Fruit fly (Drosophila melanogaster) whole organism, embryonic: Measurements from ENCODE around the gene Nct.

Source experiments
- Bgb ChIP-seq: fragments of 200-800 bp; sonication (Bioruptor generic); IDR thresholded peaks from 2 replicates; pipeline ENCODE4 v1.3.6; 2022; ENCODE audit warnings: missing biosample characterization, missing genetic modification characterization; ENCODE audit not compliant: partially characterized antibody
- CG10209 ChIP-seq: fragments of 200-800 bp; sonication (Bioruptor generic); optimal IDR thresholded peaks from 3 replicates; lab custom pipeline; 2017; ENCODE audit warnings: missing biosample characterization, mild to moderate bottlenecking, missing genetic modification characterization, missing genetic modification reagents
- CG10267 ChIP-seq: fragments of 200-800 bp; sonication (Bioruptor generic); optimal IDR thresholded peaks from 2 replicates; lab custom pipeline; 2018; ENCODE audit warnings: missing biosample characterization, mild to moderate bottlenecking, missing genetic modification characterization, moderate library complexity
- CG11504 ChIP-seq: fragments of 200-800 bp; sonication (Bioruptor generic); optimal IDR thresholded peaks from 3 replicates; lab custom pipeline; 2019; ENCODE audit warnings: missing biosample characterization, mild to moderate bottlenecking, missing genetic modification characterization, moderate library complexity
- CG14050 ChIP-seq: fragments of 200-800 bp; sonication (Bioruptor generic); IDR thresholded peaks from 3 replicates; pipeline ENCODE4 v1.3.6; 2022; ENCODE audit warnings: missing biosample characterization, missing genetic modification characterization
- CG14710 ChIP-seq: fragments of 200-800 bp; sonication (Bioruptor generic); optimal IDR thresholded peaks from 3 replicates; lab custom pipeline; 2019; ENCODE audit warnings: missing biosample characterization, mild to moderate bottlenecking, missing genetic modification characterization, moderate library complexity
- CG14860 ChIP-seq: fragments of 200-800 bp; sonication (Bioruptor generic); IDR thresholded peaks from 3 replicates; pipeline ENCODE4 v1.3.6; 2022; ENCODE audit warnings: missing biosample characterization, missing genetic modification characterization; ENCODE audit not compliant: partially characterized antibody
- CG16863 ChIP-seq: fragments of 200-800 bp; sonication (Bioruptor generic); optimal IDR thresholded peaks from 3 replicates; lab custom pipeline; 2016; ENCODE audit warnings: missing biosample characterization, missing genetic modification characterization
- CG17186 ChIP-seq: fragments of 200-800 bp; sonication (Bioruptor generic); optimal IDR thresholded peaks from 3 replicates; lab custom pipeline; 2017; ENCODE audit warnings: missing biosample characterization, missing genetic modification reagents, missing genetic modification characterization
- CG2712 ChIP-seq: fragments of 200-800 bp; optimal IDR thresholded peaks from 3 replicates; lab custom pipeline; 2019; ENCODE audit warnings: missing biosample characterization, mild to moderate bottlenecking, missing genetic modification characterization, moderate library complexity
- CG34376 ChIP-seq: fragments of 200-800 bp; sonication (Bioruptor generic); optimal IDR thresholded peaks from 2 replicates; lab custom pipeline; 2018; ENCODE audit warnings: missing biosample characterization, mild to moderate bottlenecking, missing genetic modification characterization
- CG34422 ChIP-seq: fragments of 200-800 bp; sonication (Bioruptor generic); IDR thresholded peaks from 3 replicates; pipeline ENCODE4 v1.3.6; 2022; ENCODE audit warnings: missing biosample characterization, missing genetic modification characterization
- CG4617 ChIP-seq: fragments of 200-800 bp; sonication (Bioruptor generic); optimal IDR thresholded peaks from 3 replicates; lab custom pipeline; 2016; ENCODE audit warnings: missing biosample characterization, missing genetic modification characterization, borderline replicate concordance
- CG9932 ChIP-seq: fragments of 200-800 bp; sonication (Bioruptor generic); IDR thresholded peaks from 2 replicates; pipeline ENCODE4 v1.3.6; 2022; ENCODE audit warnings: missing biosample characterization, missing genetic modification characterization
- Dbx ChIP-seq: fragments of 200-800 bp; sonication (Bioruptor generic); IDR thresholded peaks from 3 replicates; pipeline ENCODE4 v1.3.6; 2022; ENCODE audit warnings: missing biosample characterization, missing genetic modification characterization
- Deaf1 ChIP-seq: fragments of 200-800 bp; optimal IDR thresholded peaks from 3 replicates; lab custom pipeline; 2019; ENCODE audit warnings: missing biosample characterization, mild to moderate bottlenecking, missing genetic modification characterization, moderate library complexity
- Dll ChIP-seq: fragments of 200-800 bp; sonication (Bioruptor generic); IDR thresholded peaks from 4 replicates; pipeline ENCODE4 v1.3.6; 2022; ENCODE audit warnings: missing biosample characterization, missing genetic modification characterization; ENCODE audit not compliant: partially characterized antibody
- Dp ChIP-seq: fragments of 200-800 bp; sonication (Bioruptor generic); optimal IDR thresholded peaks from 2 replicates; lab custom pipeline; 2018; ENCODE audit warnings: missing biosample characterization, mild to moderate bottlenecking, missing genetic modification characterization, moderate library complexity
- E2f1 ChIP-seq: fragments of 200-800 bp; sonication (Bioruptor generic); IDR thresholded peaks from 2 replicates; pipeline ENCODE4 v1.3.6; 2022; ENCODE audit warnings: missing biosample characterization, missing genetic modification characterization
- E2f2 ChIP-seq: fragments of 200-800 bp; sonication (Bioruptor generic); IDR thresholded peaks from 2 replicates; pipeline ENCODE4 v1.3.6; 2022; ENCODE audit warnings: missing biosample characterization, missing genetic modification characterization
- Fer1 ChIP-seq: fragments of 200-800 bp; sonication (Bioruptor generic); optimal IDR thresholded peaks from 2 replicates; lab custom pipeline; 2017; ENCODE audit warnings: missing biosample characterization, mild to moderate bottlenecking, missing genetic modification characterization
- HmgZ ChIP-seq: fragments of 200-800 bp; sonication (Bioruptor generic); optimal IDR thresholded peaks from 2 replicates; lab custom pipeline; 2018; ENCODE audit warnings: missing biosample characterization, mild to moderate bottlenecking, missing genetic modification characterization
- Hr39 ChIP-seq: fragments of >200 bp; optimal IDR thresholded peaks from 2 replicates; lab custom pipeline; 2017
- Lim3 ChIP-seq: fragments of 200-800 bp; sonication (Bioruptor generic); IDR thresholded peaks from 2 replicates; pipeline ENCODE4 v1.3.6; 2022; ENCODE audit warnings: missing biosample characterization, missing genetic modification characterization
- MTF-1 ChIP-seq: fragments of 200-800 bp; sonication (Bioruptor generic); optimal IDR thresholded peaks from 2 replicates; lab custom pipeline; 2018; ENCODE audit warnings: missing biosample characterization, mild to moderate bottlenecking, missing genetic modification characterization, borderline replicate concordance
- NfI ChIP-seq: fragments of 200-800 bp; sonication (Bioruptor generic); optimal IDR thresholded peaks from 3 replicates; lab custom pipeline; 2018; ENCODE audit warnings: missing biosample characterization, mild to moderate bottlenecking, missing genetic modification characterization, moderate library complexity
- Opbp ChIP-seq: fragments of 200-800 bp; sonication (Bioruptor generic); IDR thresholded peaks from 3 replicates; pipeline ENCODE4 v1.3.6; 2022; ENCODE audit warnings: missing biosample characterization, missing genetic modification characterization; ENCODE audit not compliant: partially characterized antibody
- Poxn ChIP-seq: fragments of 200-800 bp; sonication (Bioruptor generic); IDR thresholded peaks from 2 replicates; pipeline ENCODE4 v1.3.6; 2022; ENCODE audit warnings: missing biosample characterization, missing genetic modification characterization
- Scr ChIP-seq: fragments of 200-800 bp; sonication (Bioruptor generic); IDR thresholded peaks from 2 replicates; pipeline ENCODE4 v1.3.6; 2022; ENCODE audit warnings: missing biosample characterization, missing genetic modification characterization; ENCODE audit not compliant: partially characterized antibody
- Sin3A ChIP-seq: fragments of >200 bp; optimal IDR thresholded peaks from 2 replicates; lab custom pipeline; 2018
- Sry-δ ChIP-seq: fragments of 200-800 bp; sonication (Bioruptor generic); optimal IDR thresholded peaks from 2 replicates; lab custom pipeline; 2016; ENCODE audit warnings: missing biosample characterization, missing genetic modification characterization
- YL-1 ChIP-seq: fragments of 200-800 bp; sonication (Bioruptor generic); optimal IDR thresholded peaks from 3 replicates; lab custom pipeline; 2017; ENCODE audit warnings: missing biosample characterization, mild to moderate bottlenecking, missing genetic modification characterization
- abd-A ChIP-seq: fragments of 200-800 bp; sonication (Bioruptor generic); optimal IDR thresholded peaks from 3 replicates; lab custom pipeline; 2019; ENCODE audit warnings: missing biosample characterization, mild to moderate bottlenecking, missing genetic modification characterization, moderate library complexity
- ato ChIP-seq: fragments of 200-800 bp; sonication (Bioruptor generic); IDR thresholded peaks from 2 replicates; pipeline ENCODE4 v1.3.6; 2022; ENCODE audit warnings: missing biosample characterization, missing genetic modification characterization; ENCODE audit not compliant: partially characterized antibody
- dati ChIP-seq: fragments of 200-800 bp; sonication (Bioruptor generic); IDR thresholded peaks from 2 replicates; pipeline ENCODE4 v1.3.6; 2022; ENCODE audit warnings: missing biosample characterization, missing genetic modification characterization
- ewg ChIP-seq: fragments of 200-800 bp; sonication (Bioruptor generic); optimal IDR thresholded peaks from 3 replicates; lab custom pipeline; 2017; ENCODE audit warnings: mild to moderate bottlenecking, missing biosample characterization, missing genetic modification reagents, missing genetic modification characterization
- fd102C ChIP-seq: fragments of 200-800 bp; sonication (Bioruptor generic); optimal IDR thresholded peaks from 2 replicates; lab custom pipeline; 2018; ENCODE audit warnings: missing biosample characterization, mild to moderate bottlenecking, missing genetic modification characterization, moderate library complexity
- grau ChIP-seq: fragments of 200-800 bp; optimal IDR thresholded peaks from 3 replicates; lab custom pipeline; 2019; ENCODE audit warnings: missing biosample characterization, mild to moderate bottlenecking, missing genetic modification characterization, moderate library complexity
- hb ChIP-seq: fragments of 200-800 bp; sonication (Bioruptor generic); IDR thresholded peaks from 3 replicates; pipeline ENCODE4 v1.3.6; 2022; ENCODE audit warnings: missing biosample characterization, missing genetic modification characterization; ENCODE audit not compliant: partially characterized antibody
- hbn ChIP-seq: fragments of 200-800 bp; sonication (Bioruptor generic); IDR thresholded peaks from 2 replicates; pipeline ENCODE4 v1.3.6; 2022; ENCODE audit warnings: missing biosample characterization, missing genetic modification characterization; ENCODE audit not compliant: partially characterized antibody
- ken ChIP-seq: fragments of 200-800 bp; sonication (Bioruptor generic); IDR thresholded peaks from 3 replicates; pipeline ENCODE4 v1.3.6; 2022; ENCODE audit warnings: missing biosample characterization, missing genetic modification characterization
- klu ChIP-seq: fragments of 200-800 bp; sonication (Bioruptor generic); IDR thresholded peaks from 2 replicates; pipeline ENCODE4 v1.3.6; 2022; ENCODE audit warnings: missing biosample characterization, missing genetic modification characterization
- lov ChIP-seq, 2 experiments: fragments of 200-800 bp in 1 of 2; fragments of >200 bp in 1 of 2; sonication (Bioruptor generic) in 1 of 2; IDR thresholded peaks in 1 of 2; optimal IDR thresholded peaks in 1 of 2; 2 replicates in 1 of 2; 3 replicates in 1 of 2; pipeline versions ENCODE4 v1.3.6 to Lab custom; 2017 to 2022; ENCODE audit warnings: missing biosample characterization in 1 of 2, missing genetic modification characterization in 1 of 2
- p53 ChIP-seq: fragments of 200-800 bp; sonication (Bioruptor generic); optimal IDR thresholded peaks from 2 replicates; lab custom pipeline; 2016; ENCODE audit warnings: missing biosample characterization, missing genetic modification characterization
- pzg ChIP-seq: fragments of 200-800 bp; sonication (Bioruptor generic); optimal IDR thresholded peaks from 3 replicates; lab custom pipeline; 2018; ENCODE audit warnings: missing biosample characterization, mild to moderate bottlenecking, missing genetic modification characterization, moderate library complexity
- row ChIP-seq: fragments of 200-800 bp; sonication (Bioruptor generic); IDR thresholded peaks from 3 replicates; pipeline ENCODE4 v1.3.6; 2022; ENCODE audit warnings: missing biosample characterization, missing genetic modification characterization
- tna ChIP-seq: fragments of 200-800 bp; sonication (Bioruptor generic); IDR thresholded peaks from 2 replicates; pipeline ENCODE4 v1.3.6; 2022; ENCODE audit warnings: missing biosample characterization, missing genetic modification characterization; ENCODE audit not compliant: partially characterized antibody
- usp ChIP-seq: fragments of >200 bp; optimal IDR thresholded peaks from 2 replicates; lab custom pipeline; 2017; ENCODE audit warnings: missing biosample characterization, missing genetic modification characterization
- vnd ChIP-seq: fragments of 200-800 bp; sonication (Bioruptor generic); IDR thresholded peaks from 3 replicates; pipeline ENCODE4 v1.3.6; 2022; ENCODE audit warnings: missing biosample characterization, missing genetic modification characterization; ENCODE audit not compliant: partially characterized antibody
- yki ChIP-seq: fragments of >200 bp; optimal IDR thresholded peaks from 3 replicates; lab custom pipeline; 2018

Gene Nct

dm6 chr3R:24805048-24805447 lies 46.4 kb upstream of the Nct start, which contains the start of gene polybromo (continued):
- TF ChIP-seq vnd (GFP tag; lab: Robert Waterston, UW) = peak; percentile 80; the same call in 2 of the 3 replicates
- TF ChIP-seq Hr39 (lab: Kevin White, UChicago) = no peak
- TF ChIP-seq HmgZ (tag; lab: Kevin White, UChicago) = peak; percentile 0
- TF ChIP-seq Scr (GFP tag; lab: Robert Waterston, UW) = peak; percentile 90
- peak; percentile 16; the same call in 1 of the 3 replicates for TF ChIP-seq Dbx
- TF ChIP-seq fd102C (GFP tag; lab: Kevin White, UChicago) = no peak
- peak; percentile 91 for TF ChIP-seq Dll (GFP tag; lab: Robert Waterston, UW)
- peak; percentile 84 for TF ChIP-seq CG34422
- TF ChIP-seq E2f2 = peak; percentile 95
- peak; percentile 94 for TF ChIP-seq CG17186 (GFP tag; lab: Kevin White, UChicago)
- peak; percentile 97 for TF ChIP-seq Sry-δ (GFP tag; lab: Kevin White, UChicago)
- TF ChIP-seq Deaf1 (tag; lab: Kevin White, UChicago) = no peak
- TF ChIP-seq CG34376 = no peak
- no peak for TF ChIP-seq Lim3 (GFP tag; lab: Robert Waterston, UW)
- peak; percentile 42; the same call in 2 of the 3 replicates for TF ChIP-seq row (GFP tag; lab: Robert Waterston, UW)
- TF ChIP-seq Fer1 (GFP tag; lab: Kevin White, UChicago) = peak; percentile 13
- peak; percentile 90 for TF ChIP-seq Dp
- no peak for TF ChIP-seq MTF-1
- TF ChIP-seq CG9932 (GFP tag; lab: Robert Waterston, UW) = peak; percentile 36; the same call in 1 of the 2 replicates
- no peak for TF ChIP-seq CG14050
- peak; percentile 77; the same call in 1 of the 3 replicates for TF ChIP-seq hb (GFP tag; lab: Robert Waterston, UW)
- TF ChIP-seq Sin3A (lab: Kevin White, UChicago) = peak; percentile 59
- TF ChIP-seq pzg = peak; percentile 80
- no peak for TF ChIP-seq CG16863 (GFP tag; lab: Kevin White, UChicago)
- no peak for TF ChIP-seq CG11504 (tag; lab: Kevin White, UChicago)
- peak; percentile 33 for TF ChIP-seq CG14710 (tag; lab: Kevin White, UChicago)
- no peak for TF ChIP-seq yki (lab: Kevin White, UChicago)
- no peak for TF ChIP-seq NfI (GFP tag; lab: Kevin White, UChicago)
- TF ChIP-seq CG10209 (GFP tag; lab: Kevin White, UChicago) = no peak
- TF ChIP-seq klu (GFP tag; lab: Robert Waterston, UW) = no peak
- peak; percentile 84 for TF ChIP-seq ato (GFP tag; lab: Robert Waterston, UW)
- TF ChIP-seq ewg (GFP tag; lab: Kevin White, UChicago) = no peak
- TF ChIP-seq p53 (GFP tag; lab: Kevin White, UChicago) = no peak
- peak; percentile 87 for TF ChIP-seq Opbp (GFP tag; lab: Robert Waterston, UW)
- peak; percentile 78 for TF ChIP-seq tna
- TF ChIP-seq E2f1 (GFP tag; lab: Robert Waterston, UW) = peak; percentile 64
- peak; percentile 67 for TF ChIP-seq YL-1
- no peak for TF ChIP-seq dati (GFP tag; lab: Robert Waterston, UW)
- no peak for TF ChIP-seq Poxn (GFP tag; lab: Robert Waterston, UW)
- TF ChIP-seq lov (optimal IDR thresholded peaks at IDR 0.05; lab: Kevin White, UChicago) = no peak
- no peak for TF ChIP-seq lov (GFP tag; IDR thresholded peaks at IDR 0.05; lab: Robert Waterston, UW)
- peak; percentile 76 for TF ChIP-seq CG14860
- no peak for TF ChIP-seq grau (tag; lab: Kevin White, UChicago)
- TF ChIP-seq hbn (GFP tag; lab: Robert Waterston, UW) = peak; percentile 81
- TF ChIP-seq CG2712 = no peak
- TF ChIP-seq usp = no peak
- peak; percentile 61 for TF ChIP-seq CG4617 (GFP tag; lab: Kevin White, UChicago)
- TF ChIP-seq abd-A = no peak
- no peak for TF ChIP-seq ken (GFP tag; lab: Robert Waterston, UW)
- TF ChIP-seq CG10267 (tag; lab: Kevin White, UChicago) = peak; percentile 12
- peak; percentile 90 for TF ChIP-seq Bgb
